Fruit fly (Drosophila melanogaster) whole organism, wandering third instar larva: ENCODE data around the gene nonA.

ENCODE experiments used
- Dfd ChIP-seq: fragments of >200 bp; optimal IDR thresholded peaks from 2 replicates; lab custom pipeline; 2017; ENCODE audit warnings: missing biosample characterization, missing genetic modification characterization
- Hr78 ChIP-seq: fragments of >200 bp; optimal IDR thresholded peaks from 2 replicates; lab custom pipeline; 2017; ENCODE audit warnings: missing biosample characterization, missing genetic modification characterization
- Mio ChIP-seq: sonication (Bioruptor generic); optimal IDR thresholded peaks from 2 replicates; lab custom pipeline; 2016; ENCODE audit warnings: missing biosample characterization, missing genetic modification characterization
- OdsH ChIP-seq: fragments of 200-800 bp; sonication (Bioruptor generic); optimal IDR thresholded peaks from 2 replicates; lab custom pipeline; 2016; ENCODE audit warnings: missing biosample characterization, mild to moderate bottlenecking, missing genetic modification characterization
- Rel ChIP-seq, 2 experiments: fragments of 200-800 bp; sonication (Bioruptor generic) in 1 of 2; optimal IDR thresholded peaks; 2 replicates in 1 of 2; 3 replicates in 1 of 2; lab custom pipeline; 2016 to 2019; ENCODE audit warnings: mild to moderate bottlenecking in 2 of 2, missing biosample characterization in 2 of 2, missing genetic modification characterization in 2 of 2, moderate library complexity in 1 of 2
- br ChIP-seq: fragments of 200-800 bp; sonication (Bioruptor generic); optimal IDR thresholded peaks from 2 replicates; lab custom pipeline; 2016; ENCODE audit warnings: missing biosample characterization, missing genetic modification characterization
- brk ChIP-seq: fragments of 200-800 bp; sonication (Bioruptor generic); optimal IDR thresholded peaks from 2 replicates; lab custom pipeline; 2016; ENCODE audit warnings: missing biosample characterization, mild to moderate bottlenecking, missing genetic modification characterization
- ey ChIP-seq: fragments of 200-800 bp; sonication (Bioruptor generic); optimal IDR thresholded peaks from 2 replicates; lab custom pipeline; 2016; ENCODE audit warnings: missing biosample characterization, missing genetic modification characterization
- h ChIP-seq: fragments of 200-800 bp; sonication (Bioruptor generic); optimal IDR thresholded peaks from 3 replicates; lab custom pipeline; 2016; ENCODE audit warnings: missing biosample characterization, mild to moderate bottlenecking, missing genetic modification characterization
- lola ChIP-seq: fragments of >200 bp; optimal IDR thresholded peaks from 2 replicates; lab custom pipeline; 2017; ENCODE audit warnings: missing biosample characterization, missing genetic modification characterization
- pan ChIP-seq: fragments of >200 bp; optimal IDR thresholded peaks from 2 replicates; lab custom pipeline; 2017
- psq ChIP-seq: fragments of 200-800 bp; sonication (Bioruptor generic); optimal IDR thresholded peaks from 3 replicates; lab custom pipeline; 2017; ENCODE audit warnings: missing biosample characterization, mild to moderate bottlenecking, missing genetic modification characterization, moderate library complexity
- sage ChIP-seq: fragments of 200-800 bp; sonication (Bioruptor generic); optimal IDR thresholded peaks from 2 replicates; lab custom pipeline; 2016; ENCODE audit warnings: missing biosample characterization, mild to moderate bottlenecking, missing genetic modification characterization
- usp ChIP-seq: fragments of >200 bp; optimal IDR thresholded peaks from 2 replicates; lab custom pipeline; 2017; ENCODE audit warnings: missing biosample characterization, missing genetic modification characterization

DNA sequence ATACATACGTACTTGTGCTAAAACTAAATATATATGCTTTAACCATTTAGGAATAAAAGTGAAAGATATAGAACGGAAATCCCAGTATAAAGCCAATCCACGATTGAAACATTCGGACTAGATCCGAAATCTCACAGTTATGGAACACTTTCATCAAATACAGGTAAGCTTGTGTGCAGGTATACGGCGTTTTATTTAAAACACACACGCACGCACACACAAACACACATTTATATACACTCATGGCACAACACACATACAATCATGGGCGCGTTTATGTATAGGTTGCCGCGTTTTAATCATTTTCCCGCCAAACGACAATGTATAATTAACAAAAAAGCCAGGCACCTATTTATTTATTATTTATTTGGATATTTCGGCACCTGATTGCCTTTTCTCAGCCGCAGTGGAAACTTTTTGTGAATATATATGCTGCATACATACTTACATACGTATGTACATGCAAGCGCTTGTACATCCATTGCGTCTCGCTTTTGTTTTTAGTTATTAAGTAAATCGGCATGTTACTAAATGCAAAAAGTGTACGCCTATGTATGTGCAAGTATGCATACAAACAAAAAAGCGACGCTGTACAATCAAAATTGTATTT lies 27.0 kb upstream of the nonA start:
- no peak for TF ChIP-seq h (GFP tag; lab: Kevin White, UChicago)
- no peak for TF ChIP-seq OdsH
- no peak for TF ChIP-seq pan (lab: Kevin White, UChicago)
- TF ChIP-seq psq (GFP tag; lab: Kevin White, UChicago): no peak
- no peak for TF ChIP-seq Mio
- TF ChIP-seq sage: no peak
- TF ChIP-seq usp: no peak
- no peak for TF ChIP-seq brk (GFP tag; lab: Kevin White, UChicago)
- TF ChIP-seq br (GFP tag; lab: Kevin White, UChicago): no peak
- no peak for TF ChIP-seq lola
- TF ChIP-seq Dfd (GFP tag; lab: Kevin White, UChicago): no peak
- TF ChIP-seq Rel (GFP tag; optimal IDR thresholded peaks at IDR 0.05; lab: Kevin White, UChicago): no peak
- TF ChIP-seq Rel (tag; optimal IDR thresholded peaks at IDR 0.05; lab: Kevin White, UChicago): no peak
- no peak for TF ChIP-seq ey
- TF ChIP-seq Hr78: no peak
